Worm (Caenorhabditis elegans) whole organism, young adult: ENCODE measurements around the gene daf-22.

ENCODE experiments used
- T07F8.4 ChIP-seq: sonication (generic microtip); optimal IDR thresholded peaks from 2 replicates; lab custom pipeline; 2016; ENCODE audit warnings: mild to moderate bottlenecking, missing genetic modification characterization, moderate library complexity, missing compliant biosample characterization
- atf-7 ChIP-seq: sonication (generic microtip); optimal IDR thresholded peaks from 2 replicates; lab custom pipeline; 2017; ENCODE audit warnings: mild to moderate bottlenecking, missing genetic modification characterization, missing compliant biosample characterization
- ceh-58 ChIP-seq: fragments of 200-800 bp; sonication (Bioruptor generic); IDR thresholded peaks from 2 replicates; pipeline ENCODE4 v1.3.6; 2022; ENCODE audit warnings: missing genetic modification characterization, missing compliant biosample characterization
- fkh-3 ChIP-seq: sonication (generic microtip); optimal IDR thresholded peaks from 2 replicates; lab custom pipeline; 2016; ENCODE audit warnings: mild to moderate bottlenecking, missing genetic modification characterization, missing compliant biosample characterization
- lir-1 ChIP-seq: fragments of 200-800 bp; sonication (Bioruptor generic); conservative IDR thresholded peaks from 2 replicates; pipeline ENCODE4 v1.3.6; 2022; ENCODE audit warnings: missing genetic modification reagents, missing genetic modification characterization, missing compliant biosample characterization
- unc-62 ChIP-seq: fragments of 150-350 bp; optimal IDR thresholded peaks from 2 replicates; lab custom pipeline; 2014; ENCODE audit warnings: missing biosample characterization, missing genetic modification reagents, missing genetic modification characterization

ce11 chrII:12386781-12387180 lies 38.7 kb downstream of the daf-22 start, which contains the start of gene sre-42:
- TF ChIP-seq fkh-3 (tag; lab: Kevin White, UChicago) (no peak), T07F8.4 (tag; lab: Kevin White, UChicago) (no peak), lir-1 (GFP tag; lab: Robert Waterston, UW) (no peak), atf-7 (tag; lab: Kevin White, UChicago) (no peak), ceh-58 (GFP tag; lab: Robert Waterston, UW) (no peak), unc-62 (GFP tag; lab: Kevin White, UChicago) (no peak)
